Fruit fly (Drosophila melanogaster): ENCODE measurements around the gene Rpt5.

Gene Rpt5

DNA sequence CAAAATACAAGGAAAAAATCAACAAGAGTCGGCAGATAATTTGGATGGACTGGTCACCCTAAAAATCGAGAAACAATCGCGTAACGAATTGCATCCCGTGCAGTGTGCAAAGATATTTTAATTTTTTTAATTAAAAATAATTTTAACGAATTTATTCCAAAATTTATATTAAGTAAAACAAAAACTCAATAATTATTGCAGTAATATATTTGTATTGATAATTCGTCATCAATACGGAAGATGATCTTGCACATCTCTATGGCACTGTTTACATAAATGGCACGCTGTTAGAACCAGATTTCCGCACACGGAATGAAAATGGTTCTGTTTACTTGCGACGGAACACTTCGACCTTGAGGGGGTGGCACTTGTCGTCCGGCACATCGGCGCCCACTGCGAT, 20.1 kb downstream of the Rpt5 start, which contains the start of gene tst (continued):
- peak; percentile 10 for TF ChIP-seq fd85E (GFP tag; optimal IDR thresholded peaks at IDR 0.05)
- TF ChIP-seq Hr4 (GFP tag; optimal IDR thresholded peaks at IDR 0.05) = no peak
- peak; percentile 92 for TF ChIP-seq OdsH (GFP tag; optimal IDR thresholded peaks at IDR 0.05)
- TF ChIP-seq CG15336 (GFP tag; IDR thresholded peaks at IDR 0.05) = peak; percentile 89
- TF ChIP-seq CG11902 (GFP tag; optimal IDR thresholded peaks at IDR 0.05) = peak; percentile 86
- peak; percentile 81 for TF ChIP-seq CG31627 (GFP tag; optimal IDR thresholded peaks at IDR 0.05)
- peak; percentile 61 for TF ChIP-seq CG1621 (tag; optimal IDR thresholded peaks at IDR 0.05)
- peak; percentile 84 for TF ChIP-seq CG10669 (GFP tag; optimal IDR thresholded peaks at IDR 0.05)
- peak; percentile 81 for TF ChIP-seq pdm3 (GFP tag; optimal IDR thresholded peaks at IDR 0.05)
- peak; percentile 67 for TF ChIP-seq spab (GFP tag; optimal IDR thresholded peaks at IDR 0.05)
- no peak for TF ChIP-seq ss (GFP tag; optimal IDR thresholded peaks at IDR 0.05)
- TF ChIP-seq Sox102F (GFP tag; optimal IDR thresholded peaks at IDR 0.05) = peak; percentile 74
- peak; percentile 84 for TF ChIP-seq Lpt (GFP tag; optimal IDR thresholded peaks at IDR 0.05)
- TF ChIP-seq CG8319 (GFP tag; optimal IDR thresholded peaks at IDR 0.05) = peak; percentile 81
- TF ChIP-seq salr (GFP tag; optimal IDR thresholded peaks at IDR 0.05) = peak in 1 of 2 experiments; percentile 61
- no peak for TF ChIP-seq Smox (GFP tag; optimal IDR thresholded peaks at IDR 0.05)
- TF ChIP-seq CG16779 (tag; optimal IDR thresholded peaks at IDR 0.05) = no peak
- TF ChIP-seq CG4318 (GFP tag; optimal IDR thresholded peaks at IDR 0.05) = peak; percentile 85
- TF ChIP-seq dsx (GFP tag; optimal IDR thresholded peaks at IDR 0.05; ENCODE audit: poor library complexity, severe bottlenecking) = peak; percentile 85

DNA sequence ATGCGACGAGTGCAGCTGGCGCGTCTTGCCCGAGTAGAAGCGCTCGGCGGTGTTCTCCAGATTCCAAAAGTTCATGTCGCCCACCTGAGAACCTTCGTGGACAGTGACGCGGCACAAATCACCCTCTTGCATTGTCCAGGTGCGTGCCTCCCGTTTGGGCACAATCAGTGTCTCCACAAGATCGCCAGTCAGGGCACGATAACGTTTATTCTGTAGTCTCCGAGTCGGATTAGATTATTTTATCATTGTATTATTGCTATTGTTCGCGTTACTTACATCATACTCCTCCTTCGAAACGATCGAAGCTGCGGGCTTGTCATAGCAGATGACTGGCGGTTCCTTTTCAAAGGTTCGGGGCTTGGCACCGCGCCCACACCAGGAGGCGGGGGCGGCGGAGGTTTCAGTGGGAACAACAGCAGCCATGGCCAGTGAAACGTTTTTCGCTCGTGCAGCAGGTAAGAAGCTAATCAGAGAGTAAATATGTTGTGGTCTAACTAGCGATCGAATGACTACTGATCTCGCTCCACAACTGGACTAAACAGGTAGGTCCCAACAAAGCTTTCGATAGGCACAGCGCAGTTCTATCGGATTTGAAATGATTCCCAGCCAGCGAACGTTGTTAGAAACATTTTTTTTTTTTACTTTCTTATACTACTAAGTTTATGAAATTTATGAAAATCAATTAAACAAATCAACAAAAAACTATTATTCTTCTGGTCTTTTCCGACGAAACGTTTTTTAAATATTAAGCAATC, 21.1 kb downstream of the Rpt5 start, which contains the start of gene CG10208:
TSS of gene CG10208 (minus strand) at position 518 of the 755 bp plus-strand sequence.
- no peak for TF ChIP-seq CG11902 (GFP tag; optimal IDR thresholded peaks at IDR 0.05)
- TF ChIP-seq vri (GFP tag; optimal IDR thresholded peaks at IDR 0.05) = peak; percentile 97

DNA sequence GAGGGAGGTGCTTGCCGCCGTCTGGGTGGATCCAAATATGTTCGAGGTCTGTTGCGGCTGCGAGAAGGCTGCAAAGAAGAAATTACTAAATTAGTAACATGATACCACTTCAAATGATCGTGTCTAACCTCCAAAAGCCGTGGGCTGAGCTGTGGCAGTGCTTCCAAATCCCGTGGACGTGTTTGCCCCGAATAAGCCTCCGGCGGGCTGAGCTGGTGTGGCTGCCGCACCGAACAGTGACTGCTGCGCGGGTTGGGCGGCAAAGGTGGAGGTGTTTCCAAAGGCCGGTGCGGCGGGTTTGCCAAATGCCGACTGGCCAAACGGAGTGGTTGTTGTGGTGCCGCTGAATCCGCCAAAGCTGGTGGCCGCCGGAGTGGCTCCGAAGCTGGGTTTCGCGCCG, 28.1 kb downstream of the Rpt5 start:
- TF ChIP-seq acj6 (GFP tag; optimal IDR thresholded peaks at IDR 0.05) = no peak
- no peak for TF ChIP-seq Lpt (GFP tag; optimal IDR thresholded peaks at IDR 0.05)
- TF ChIP-seq Hr38 (GFP tag; optimal IDR thresholded peaks at IDR 0.05) = no peak
- TF ChIP-seq OdsH (GFP tag; optimal IDR thresholded peaks at IDR 0.05) = no peak
- no peak for TF ChIP-seq net (GFP tag; optimal IDR thresholded peaks at IDR 0.05)
- TF ChIP-seq Hr39 (GFP tag; optimal IDR thresholded peaks at IDR 0.05) = no peak
- no peak for TF ChIP-seq CG15336 (GFP tag; IDR thresholded peaks at IDR 0.05)
- TF ChIP-seq pdm3 (GFP tag; optimal IDR thresholded peaks at IDR 0.05) = no peak
- no peak for TF ChIP-seq Ets21C (GFP tag; optimal IDR thresholded peaks at IDR 0.05)
- no peak for TF ChIP-seq CG11902 (GFP tag; optimal IDR thresholded peaks at IDR 0.05)
- TF ChIP-seq Smox (GFP tag; optimal IDR thresholded peaks at IDR 0.05) = no peak
- TF ChIP-seq CG6792 (GFP tag; optimal IDR thresholded peaks at IDR 0.05) = no peak
- TF ChIP-seq CG6854 (GFP tag; optimal IDR thresholded peaks at IDR 0.05) = no peak
- no peak for TF ChIP-seq CG6808 (GFP tag; optimal IDR thresholded peaks at IDR 0.05)
- TF ChIP-seq CG6276 (GFP tag; optimal IDR thresholded peaks at IDR 0.05) = no peak
- no peak for TF ChIP-seq CG11762 (GFP tag; optimal IDR thresholded peaks at IDR 0.05; ENCODE audit: insufficient read depth)
- no peak for TF ChIP-seq lz (GFP tag; optimal IDR thresholded peaks at IDR 0.05)
- TF ChIP-seq achi (GFP tag; optimal IDR thresholded peaks at IDR 0.05) = no peak
- TF ChIP-seq CG6163 (GFP tag; IDR thresholded peaks at IDR 0.05) = no peak
- no peak for TF ChIP-seq ss (GFP tag; optimal IDR thresholded peaks at IDR 0.05)

dm6 chr3R:23781466-23781935, 28.8 kb downstream of the Rpt5 start, which contains the start of the genes Nup98-96 and mbc:
Nup98-96 (minus strand) TSS chr3R:23781621.
mbc (plus strand) TSS chr3R:23781765.
- TF ChIP-seq Eip78C (GFP tag) (peak; percentile 86), CG11294 (GFP tag; IDR thresholded peaks at IDR 0.05) (peak; percentile 18; the same call in 1 of the 2 replicates), fd85E (GFP tag; optimal IDR thresholded peaks at IDR 0.05) (peak; percentile 57), svp (GFP tag) (peak; percentile 92), CG8632 (GFP tag; optimal IDR thresholded peaks at IDR 0.05) (peak; percentile 60), Sox102F (GFP tag; optimal IDR thresholded peaks at IDR 0.05) (peak; percentile 80), Met (GFP tag; optimal IDR thresholded peaks at IDR 0.05) (peak; percentile 86), dac (GFP tag; optimal IDR thresholded peaks at IDR 0.05) (peak; percentile 78), CG3919 (GFP tag; optimal IDR thresholded peaks at IDR 0.05) (peak; percentile 81), Eip93F (GFP tag; optimal IDR thresholded peaks at IDR 0.05) (no peak), CG6854 (GFP tag; optimal IDR thresholded peaks at IDR 0.05) (peak; percentile 78), eg (GFP tag; IDR thresholded peaks at IDR 0.05) (peak; percentile 85), Hr38 (GFP tag; optimal IDR thresholded peaks at IDR 0.05) (peak; percentile 63), CG6276 (GFP tag; optimal IDR thresholded peaks at IDR 0.05) (peak; percentile 34), CG16779 (tag; optimal IDR thresholded peaks at IDR 0.05) (no peak), Hr4 (GFP tag; optimal IDR thresholded peaks at IDR 0.05) (peak; percentile 88), Lpt (GFP tag; optimal IDR thresholded peaks at IDR 0.05) (peak; percentile 55), lz (GFP tag; optimal IDR thresholded peaks at IDR 0.05) (peak; percentile 91), vri (GFP tag; optimal IDR thresholded peaks at IDR 0.05) (peak; percentile 81), CG8119 (GFP tag; IDR thresholded peaks at IDR 0.05) (0 out of 3 replicates have a peak, but pooled peaks have one; percentile 27), acj6 (GFP tag; optimal IDR thresholded peaks at IDR 0.05) (peak; percentile 86)

All from whole organism, prepupa.